Fruit fly (Drosophila melanogaster) whole organism, embryonic: ENCODE data around the gene CG6443.

Experiments used
- B-H1 ChIP-seq: fragments of 200-800 bp; sonication (Bioruptor generic); IDR thresholded peaks from 3 replicates; pipeline ENCODE4 v1.3.6; 2022; ENCODE audit warnings: missing biosample characterization, missing genetic modification characterization
- C15 ChIP-seq: fragments of 200-800 bp; sonication (Bioruptor generic); IDR thresholded peaks from 3 replicates; pipeline ENCODE4 v1.3.6; 2022; ENCODE audit warnings: missing biosample characterization, missing genetic modification characterization
- CG10565 ChIP-seq: fragments of 200-800 bp; sonication (Bioruptor generic); optimal IDR thresholded peaks from 3 replicates; lab custom pipeline; 2016; ENCODE audit warnings: missing biosample characterization, mild to moderate bottlenecking, missing genetic modification characterization
- CG10654 ChIP-seq: fragments of 200-800 bp; sonication (Bioruptor generic); optimal IDR thresholded peaks from 2 replicates; lab custom pipeline; 2016; ENCODE audit warnings: missing biosample characterization, missing genetic modification characterization
- CG11247 ChIP-seq: fragments of 200-800 bp; sonication (Bioruptor generic); IDR thresholded peaks from 2 replicates; pipeline ENCODE4 v1.3.6; 2022; ENCODE audit warnings: missing biosample characterization, missing genetic modification characterization
- CG12391 ChIP-seq: fragments of 200-800 bp; sonication (Bioruptor generic); optimal IDR thresholded peaks from 3 replicates; lab custom pipeline; 2018; ENCODE audit warnings: missing biosample characterization, mild to moderate bottlenecking, missing genetic modification characterization, moderate library complexity
- CG14050 ChIP-seq: fragments of 200-800 bp; sonication (Bioruptor generic); IDR thresholded peaks from 3 replicates; pipeline ENCODE4 v1.3.6; 2022; ENCODE audit warnings: missing biosample characterization, missing genetic modification characterization
- CG15011 ChIP-seq: fragments of 200-800 bp; sonication (Bioruptor generic); optimal IDR thresholded peaks from 3 replicates; lab custom pipeline; 2018; ENCODE audit warnings: missing biosample characterization, mild to moderate bottlenecking, missing genetic modification characterization
- CG17359 ChIP-seq: fragments of 200-800 bp; sonication (Bioruptor generic); optimal IDR thresholded peaks from 3 replicates; lab custom pipeline; 2018; ENCODE audit warnings: missing biosample characterization, mild to moderate bottlenecking, missing genetic modification characterization, moderate library complexity
- CG17385 ChIP-seq: fragments of 200-800 bp; sonication (Bioruptor generic); optimal IDR thresholded peaks from 3 replicates; lab custom pipeline; 2018; ENCODE audit warnings: missing biosample characterization, mild to moderate bottlenecking, missing genetic modification characterization
- CG18619 ChIP-seq: fragments of 200-800 bp; sonication (Bioruptor generic); optimal IDR thresholded peaks from 3 replicates; lab custom pipeline; 2017; ENCODE audit warnings: missing biosample characterization, mild to moderate bottlenecking, missing genetic modification characterization
- CG4360 ChIP-seq: fragments of 200-800 bp; sonication (Bioruptor generic); IDR thresholded peaks from 2 replicates; pipeline ENCODE4 v1.3.6; 2022; ENCODE audit warnings: missing biosample characterization, missing genetic modification characterization
- CG7271 ChIP-seq: fragments of 200-800 bp; sonication (Bioruptor generic); optimal IDR thresholded peaks from 2 replicates; lab custom pipeline; 2018; ENCODE audit warnings: missing biosample characterization, mild to moderate bottlenecking, missing genetic modification characterization, moderate library complexity
- CG7357 ChIP-seq: fragments of 200-800 bp; sonication (Bioruptor generic); IDR thresholded peaks from 3 replicates; pipeline ENCODE4 v1.3.6; 2022; ENCODE audit warnings: missing biosample characterization, missing genetic modification characterization
- CG8281 ChIP-seq: fragments of 200-800 bp; sonication (Bioruptor generic); optimal IDR thresholded peaks from 2 replicates; lab custom pipeline; 2018; ENCODE audit warnings: missing biosample characterization, mild to moderate bottlenecking, missing genetic modification characterization, moderate library complexity
- CG8765 ChIP-seq: fragments of 200-800 bp; sonication (Bioruptor generic); IDR thresholded peaks from 2 replicates; pipeline ENCODE4 v1.3.6; 2022; ENCODE audit warnings: missing biosample characterization, missing genetic modification characterization
- E2f1 ChIP-seq: fragments of 200-800 bp; sonication (Bioruptor generic); IDR thresholded peaks from 2 replicates; pipeline ENCODE4 v1.3.6; 2022; ENCODE audit warnings: missing biosample characterization, missing genetic modification characterization
- HLH4C ChIP-seq: fragments of 200-800 bp; sonication (Bioruptor generic); IDR thresholded peaks from 3 replicates; pipeline ENCODE4 v1.3.6; 2022; ENCODE audit warnings: missing biosample characterization, missing genetic modification characterization; ENCODE audit not compliant: partially characterized antibody
- HmgD ChIP-seq: fragments of 200-800 bp; sonication (Bioruptor generic); optimal IDR thresholded peaks from 3 replicates; lab custom pipeline; 2016; ENCODE audit warnings: missing biosample characterization, missing genetic modification characterization
- Optix ChIP-seq: fragments of 200-800 bp; sonication (Bioruptor generic); IDR thresholded peaks from 3 replicates; pipeline ENCODE4 v1.3.6; 2022; ENCODE audit warnings: missing biosample characterization, missing genetic modification characterization
- Sox102F ChIP-seq: fragments of 200-800 bp; sonication (Bioruptor generic); optimal IDR thresholded peaks from 2 replicates; lab custom pipeline; 2018; ENCODE audit warnings: missing biosample characterization, mild to moderate bottlenecking, missing genetic modification characterization, moderate library complexity
- bsh ChIP-seq, 2 experiments: fragments of 200-800 bp; sonication (Bioruptor generic); optimal IDR thresholded peaks; 2 replicates each; lab custom pipeline; 2017 to 2018; ENCODE audit warnings: mild to moderate bottlenecking in 2 of 2, missing biosample characterization in 2 of 2, missing genetic modification characterization in 2 of 2, moderate library complexity in 1 of 2
- chif ChIP-seq, 2 experiments: fragments of 200-800 bp; sonication (Bioruptor generic); optimal IDR thresholded peaks; 3 replicates each; lab custom pipeline; 2016; ENCODE audit warnings: missing biosample characterization in 2 of 2, missing genetic modification characterization in 2 of 2
- chinmo ChIP-seq: fragments of 200-800 bp; sonication (Bioruptor generic); IDR thresholded peaks from 4 replicates; pipeline ENCODE4 v1.3.6; 2022; ENCODE audit warnings: missing biosample characterization, missing genetic modification characterization; ENCODE audit not compliant: partially characterized antibody
- ems ChIP-seq: fragments of 200-800 bp; sonication (Bioruptor generic); optimal IDR thresholded peaks from 3 replicates; lab custom pipeline; 2016; ENCODE audit warnings: missing biosample characterization, missing genetic modification characterization
- gfzf ChIP-seq: fragments of 200-800 bp; sonication (Bioruptor generic); optimal IDR thresholded peaks from 2 replicates; lab custom pipeline; 2016; ENCODE audit warnings: missing biosample characterization, mild to moderate bottlenecking, missing genetic modification characterization, moderate library complexity
- gsb-n ChIP-seq: fragments of 200-800 bp; sonication (Bioruptor generic); optimal IDR thresholded peaks from 3 replicates; lab custom pipeline; 2018; ENCODE audit warnings: missing biosample characterization, mild to moderate bottlenecking, missing genetic modification characterization
- hbn ChIP-seq: fragments of 200-800 bp; sonication (Bioruptor generic); IDR thresholded peaks from 2 replicates; pipeline ENCODE4 v1.3.6; 2022; ENCODE audit warnings: missing biosample characterization, missing genetic modification characterization; ENCODE audit not compliant: partially characterized antibody
- hth ChIP-seq: fragments of >200 bp; optimal IDR thresholded peaks from 2 replicates; lab custom pipeline; 2017; ENCODE audit warnings: inconsistent platforms
- jing ChIP-seq: fragments of 200-800 bp; sonication (Bioruptor generic); optimal IDR thresholded peaks from 2 replicates; lab custom pipeline; 2018; ENCODE audit warnings: missing biosample characterization, mild to moderate bottlenecking, missing genetic modification characterization
- kni ChIP-seq: fragments of 200-800 bp; sonication (Bioruptor generic); optimal IDR thresholded peaks from 3 replicates; lab custom pipeline; 2017; ENCODE audit warnings: mild to moderate bottlenecking, missing biosample characterization, missing genetic modification reagents, missing genetic modification characterization
- lab ChIP-seq: fragments of 200-800 bp; sonication (Bioruptor generic); optimal IDR thresholded peaks from 3 replicates; lab custom pipeline; 2017; ENCODE audit warnings: missing biosample characterization, missing genetic modification characterization, mild to moderate bottlenecking, moderate library complexity, missing genetic modification reagents
- pb ChIP-seq: fragments of 200-800 bp; sonication (Bioruptor generic); optimal IDR thresholded peaks from 3 replicates; lab custom pipeline; 2016; ENCODE audit warnings: missing biosample characterization, missing genetic modification characterization
- pnt ChIP-seq: fragments of 200-800 bp; sonication (Bioruptor generic); optimal IDR thresholded peaks from 3 replicates; lab custom pipeline; 2016; ENCODE audit warnings: missing biosample characterization, missing genetic modification characterization
- sens-2 ChIP-seq: fragments of 200-800 bp; sonication (Bioruptor generic); IDR thresholded peaks from 2 replicates; pipeline ENCODE4 v1.3.6; 2022; ENCODE audit warnings: missing biosample characterization, missing genetic modification characterization
- shn ChIP-seq: fragments of 200-800 bp; sonication (Bioruptor generic); optimal IDR thresholded peaks from 3 replicates; lab custom pipeline; 2016; ENCODE audit warnings: missing biosample characterization, missing genetic modification characterization
- slou ChIP-seq: fragments of 200-800 bp; sonication (Bioruptor generic); optimal IDR thresholded peaks from 3 replicates; lab custom pipeline; 2016; ENCODE audit warnings: missing biosample characterization, missing genetic modification characterization
- slp2 ChIP-seq: fragments of 200-800 bp; sonication (Bioruptor generic); optimal IDR thresholded peaks from 2 replicates; lab custom pipeline; 2016; ENCODE audit warnings: missing biosample characterization, missing genetic modification characterization
- sqz ChIP-seq: fragments of 200-800 bp; sonication (Bioruptor generic); optimal IDR thresholded peaks from 3 replicates; lab custom pipeline; 2018; ENCODE audit warnings: missing biosample characterization, mild to moderate bottlenecking, missing genetic modification characterization
- trem ChIP-seq: fragments of 200-800 bp; optimal IDR thresholded peaks from 3 replicates; lab custom pipeline; 2019; ENCODE audit warnings: missing biosample characterization, mild to moderate bottlenecking, missing genetic modification characterization, moderate library complexity
- usp ChIP-seq: fragments of >200 bp; optimal IDR thresholded peaks from 2 replicates; lab custom pipeline; 2017; ENCODE audit warnings: missing biosample characterization, missing genetic modification characterization
- vfl ChIP-seq: fragments of 200-800 bp; sonication (Bioruptor generic); optimal IDR thresholded peaks from 2 replicates; lab custom pipeline; 2016; ENCODE audit warnings: missing biosample characterization, missing genetic modification characterization

The CG6443 gene

DNA sequence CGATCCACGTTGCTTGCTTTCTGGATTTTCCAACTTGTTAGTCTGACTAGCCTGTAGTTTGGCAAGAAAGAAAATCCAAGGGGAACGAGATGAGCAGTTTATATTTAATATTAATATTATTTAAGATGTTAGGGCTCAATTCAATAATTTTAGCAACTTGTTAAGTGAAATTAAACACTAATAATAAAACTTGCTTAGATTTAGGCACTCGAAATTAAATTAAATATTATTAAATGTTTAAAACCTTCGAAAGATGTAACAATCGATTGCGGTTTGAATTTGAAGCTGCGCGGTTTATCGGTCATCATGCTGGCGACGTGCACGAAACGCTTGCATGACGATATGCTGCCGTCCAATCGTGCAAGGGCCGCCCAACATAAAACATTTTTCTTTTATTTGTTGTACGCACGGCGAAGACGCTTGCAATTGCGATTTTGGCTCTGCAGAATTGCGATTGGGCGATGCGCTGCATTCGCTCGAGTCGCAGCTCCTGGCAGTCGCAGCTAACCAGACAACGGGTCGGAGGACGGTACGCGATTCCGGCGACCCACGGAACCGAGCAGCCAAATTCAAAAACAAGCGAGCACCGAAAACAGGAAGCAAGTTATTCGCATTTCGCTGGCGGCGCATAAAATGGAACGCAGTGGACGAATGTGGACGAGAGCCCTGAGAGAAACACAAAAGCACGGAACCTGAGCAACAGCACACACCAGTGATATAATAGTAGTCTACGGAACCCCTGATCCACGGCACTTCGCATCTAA, 8.4 kb downstream of the CG6443 start, which contains the start of the genes Vha16-5 and CG12299 (continued):
- TF ChIP-seq CG10565, result no peak
- TF ChIP-seq Sox102F (GFP tag; lab: Kevin White, UChicago), result peak; percentile 91
- TF ChIP-seq kni (GFP tag; lab: Kevin White, UChicago), result no peak
- TF ChIP-seq slp2 (GFP tag; lab: Kevin White, UChicago), result peak; percentile 78
- TF ChIP-seq chif (GFP tag; optimal IDR thresholded peaks at IDR 0.05; lab: Kevin White, UChicago), result peak; percentile 80 to 85
- TF ChIP-seq CG18619 (GFP tag; lab: Kevin White, UChicago), result peak; percentile 63
- TF ChIP-seq bsh (GFP tag; optimal IDR thresholded peaks at IDR 0.05; lab: Kevin White, UChicago), result peak in 1 of 2 experiments; percentile 80
- peak; percentile 88 for TF ChIP-seq CG11247 (GFP tag; lab: Robert Waterston, UW)
- TF ChIP-seq jing (GFP tag; lab: Kevin White, UChicago), result peak; percentile 43
- TF ChIP-seq Optix (GFP tag; lab: Robert Waterston, UW), result peak; percentile 92
- TF ChIP-seq CG15011, result no peak
- peak; percentile 75 for TF ChIP-seq B-H1 (GFP tag; lab: Robert Waterston, UW)
- TF ChIP-seq pnt, result peak; percentile 79
- peak; percentile 74; the same call in 2 of the 3 replicates for TF ChIP-seq CG7357
- TF ChIP-seq usp (GFP tag; lab: Kevin White, UChicago), result no peak
- TF ChIP-seq CG14050 (GFP tag; lab: Robert Waterston, UW), result peak; percentile 87
- TF ChIP-seq sens-2, result peak; percentile 63; the same call in 1 of the 2 replicates
- TF ChIP-seq shn (GFP tag; lab: Kevin White, UChicago), result peak; percentile 90
- TF ChIP-seq C15 (GFP tag; lab: Robert Waterston, UW), result 0 out of 3 replicates have a peak, but pooled peaks have one; percentile 29
- TF ChIP-seq HLH4C, result peak; percentile 85
- TF ChIP-seq CG7271, result no peak
- TF ChIP-seq slou, result peak; percentile 57
- TF ChIP-seq gsb-n (tag; lab: Kevin White, UChicago), result no peak
- peak; percentile 88; the same call in 1 of the 2 replicates for TF ChIP-seq CG8765 (GFP tag; lab: Robert Waterston, UW)
- TF ChIP-seq hbn (GFP tag; lab: Robert Waterston, UW), result peak; percentile 63
- TF ChIP-seq lab (GFP tag; lab: Kevin White, UChicago), result no peak
- TF ChIP-seq CG17359, result peak; percentile 79
- peak; percentile 83 for TF ChIP-seq CG12391 (tag; lab: Kevin White, UChicago)
- TF ChIP-seq E2f1, result peak; percentile 87
- peak; percentile 87; the same call in 3 of the 4 replicates for TF ChIP-seq chinmo (GFP tag; lab: Robert Waterston, UW)
- TF ChIP-seq gfzf, result peak; percentile 30
- TF ChIP-seq sqz (GFP tag; lab: Kevin White, UChicago), result no peak
- TF ChIP-seq HmgD (GFP tag; lab: Kevin White, UChicago), result peak; percentile 91
- TF ChIP-seq vfl, result peak; percentile 84
- TF ChIP-seq CG4360 (GFP tag; lab: Robert Waterston, UW), result peak; percentile 59; the same call in 1 of the 2 replicates
- no peak for TF ChIP-seq CG8281 (tag; lab: Kevin White, UChicago)
- no peak for TF ChIP-seq hth
- peak; percentile 69 for TF ChIP-seq pb (GFP tag; lab: Kevin White, UChicago)
- peak; percentile 87 for TF ChIP-seq ems (GFP tag; lab: Kevin White, UChicago)
- peak; percentile 85 for TF ChIP-seq CG10654 (GFP tag; lab: Kevin White, UChicago)
- TF ChIP-seq CG17385, result peak; percentile 38
- peak; percentile 30 for TF ChIP-seq trem (tag; lab: Kevin White, UChicago)
